Worm (Caenorhabditis elegans): ENCODE data around the gene F09F9.3.

DNA sequence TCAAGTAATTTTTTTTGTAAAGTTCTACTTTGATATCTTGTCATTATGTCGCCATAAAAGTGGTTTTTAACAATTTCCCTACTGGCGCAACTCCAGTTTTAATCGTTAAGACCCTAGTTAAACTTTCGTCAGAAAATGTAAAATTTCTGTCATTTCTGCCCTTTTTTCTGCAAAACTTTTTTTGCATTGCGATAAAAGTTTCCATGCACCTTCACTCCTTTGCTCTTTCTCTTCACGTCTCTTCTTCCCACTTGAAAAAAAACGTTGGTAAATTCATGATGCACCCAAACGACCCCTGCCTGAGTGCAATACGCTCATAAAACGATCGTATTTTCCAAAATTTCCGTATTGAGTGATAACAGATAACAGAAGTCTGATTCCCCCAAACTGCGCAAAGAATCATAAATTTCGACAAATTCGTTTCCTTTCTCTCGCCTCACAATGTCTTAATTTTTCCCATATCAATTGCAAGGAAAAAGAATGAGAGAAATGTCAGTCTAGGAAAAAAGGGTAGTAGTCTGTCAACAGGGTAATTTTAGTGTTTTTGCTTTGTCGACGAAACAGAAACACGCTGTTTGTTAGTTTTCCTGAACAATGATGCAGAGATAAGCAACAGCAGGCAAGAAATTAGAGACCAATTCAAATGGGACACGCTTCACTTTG is 20.1 kb upstream of the F09F9.3 start:
- no peak for TF ChIP-seq ama-1 (optimal IDR thresholded peaks at IDR 0.05)
- no peak for TF ChIP-seq tra-4 (tag; optimal IDR thresholded peaks at IDR 0.05)
- no peak for TF ChIP-seq ceh-13 (GFP tag; optimal IDR thresholded peaks at IDR 0.05)
- TF ChIP-seq tbx-37 (GFP tag; conservative IDR thresholded peaks at IDR 0.05) = no peak
- no peak for TF ChIP-seq flt-1 (GFP tag; IDR thresholded peaks at IDR 0.05)
- TF ChIP-seq scrt-1 (GFP tag; IDR thresholded peaks at IDR 0.05) = no peak
- no peak for TF ChIP-seq pes-1 (GFP tag; IDR thresholded peaks at IDR 0.05)
- no peak for TF ChIP-seq aly-1 (tag; optimal IDR thresholded peaks at IDR 0.05)
- no peak for TF ChIP-seq F13C5.2 (tag; optimal IDR thresholded peaks at IDR 0.05)
- no peak for TF ChIP-seq tbx-11 (GFP tag; IDR thresholded peaks at IDR 0.05)
- no peak for TF ChIP-seq hmg-4 (GFP tag; optimal IDR thresholded peaks at IDR 0.05)
